Worm (Caenorhabditis elegans): Measurements from ENCODE around the gene ubc-8.

- TF ChIP-seq zip-8 (tag; optimal IDR thresholded peaks at IDR 0.05) (no peak), ztf-11 (tag; optimal IDR thresholded peaks at IDR 0.05) (no peak), bed-3 (GFP tag; optimal IDR thresholded peaks at IDR 0.05) (no peak), pha-4 (tag; optimal IDR thresholded peaks at IDR 0.05) (no peak), nhr-237 (tag; optimal IDR thresholded peaks at IDR 0.05) (no peak), snpc-4 (tag; optimal IDR thresholded peaks at IDR 0.05) (no peak), ces-1 (GFP tag; optimal IDR thresholded peaks at IDR 0.05) (no peak), sem-2 (GFP tag; optimal IDR thresholded peaks at IDR 0.05) (no peak), mep-1 (tag; optimal IDR thresholded peaks at IDR 0.05) (no peak), flh-1 (GFP tag; optimal IDR thresholded peaks at IDR 0.05) (no peak), unc-39 (tag; optimal IDR thresholded peaks at IDR 0.05) (no peak), nhr-12 (tag; optimal IDR thresholded peaks at IDR 0.05) (no peak), blmp-1 (tag; optimal IDR thresholded peaks at IDR 0.05) (no peak)
These were observed 29.4 kb downstream of the ubc-8 start for ce11 chrIV:2677687-2678086.
